Worm (Caenorhabditis elegans) whole organism, late embryonic: ENCODE measurements around the gene F17C11.13.

ENCODE experiments used
- F13H6.1 ChIP-seq: sonication (generic microtip); optimal IDR thresholded peaks from 2 replicates; lab custom pipeline; 2016; ENCODE audit warnings: missing genetic modification characterization, missing compliant biosample characterization
- ceh-48 ChIP-seq: sonication (generic microtip); optimal IDR thresholded peaks from 2 replicates; lab custom pipeline; 2016; ENCODE audit warnings: missing genetic modification characterization, inconsistent platforms, missing compliant biosample characterization
- hlh-8 ChIP-seq: sonication (generic microtip); optimal IDR thresholded peaks from 2 replicates; lab custom pipeline; 2016; ENCODE audit warnings: missing genotype, missing genetic modification characterization, missing compliant biosample characterization
- lin-11 ChIP-seq: fragments of 200-800 bp; sonication (Bioruptor generic); optimal IDR thresholded peaks from 2 replicates; lab custom pipeline; 2018; ENCODE audit warnings: mild to moderate bottlenecking, missing genetic modification characterization, missing compliant biosample characterization
- nfya-1 ChIP-seq: sonication (generic microtip); optimal IDR thresholded peaks from 2 replicates; lab custom pipeline; 2017; ENCODE audit warnings: missing genetic modification characterization, mild to moderate bottlenecking, missing compliant biosample characterization, antibody characterized with exemption, moderate library complexity
- nhr-232 ChIP-seq: sonication (generic microtip); optimal IDR thresholded peaks from 2 replicates; lab custom pipeline; 2016; ENCODE audit warnings: missing genetic modification characterization, missing compliant biosample characterization
- pha-4 ChIP-seq: fragments of 150-350 bp; optimal IDR thresholded peaks from 2 replicates; lab custom pipeline; 2018; ENCODE audit warnings: missing biosample characterization, missing genetic modification reagents, missing genetic modification characterization
- pqm-1 ChIP-seq: sonication (generic microtip); optimal IDR thresholded peaks from 2 replicates; lab custom pipeline; 2016; ENCODE audit warnings: missing genetic modification characterization, missing compliant biosample characterization
- ref-2 ChIP-seq: sonication (generic microtip); optimal IDR thresholded peaks from 2 replicates; lab custom pipeline; 2016; ENCODE audit warnings: missing genetic modification characterization, missing compliant biosample characterization
- rnt-1 ChIP-seq: sonication (generic microtip); optimal IDR thresholded peaks from 2 replicates; lab custom pipeline; 2016; ENCODE audit warnings: missing genetic modification characterization, missing compliant biosample characterization
- unc-86 ChIP-seq: sonication (generic microtip); optimal IDR thresholded peaks from 2 replicates; lab custom pipeline; 2016; ENCODE audit warnings: missing genetic modification characterization, missing compliant biosample characterization

DNA sequence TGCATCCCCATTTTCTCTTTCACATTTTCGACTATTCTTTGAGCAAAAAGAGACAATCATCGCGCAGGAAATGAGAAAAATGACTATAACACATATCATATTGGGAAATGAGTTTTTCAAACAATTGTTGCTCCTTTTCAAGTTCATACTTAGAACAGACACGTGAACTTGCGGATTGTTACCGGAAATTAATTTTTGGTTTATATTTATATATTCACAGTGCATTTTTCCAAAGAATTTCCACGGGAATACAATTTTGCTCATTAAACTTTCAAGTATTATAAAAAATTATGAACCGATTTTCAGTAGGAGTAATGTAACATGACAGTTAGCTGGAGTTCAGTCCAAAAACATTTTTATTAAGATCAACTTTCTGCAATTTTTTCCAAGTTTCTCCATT, 32.5 kb upstream of the F17C11.13 start, which contains the start of gene F58B4.7:
- TF ChIP-seq nhr-232 (tag; lab: Kevin White, UChicago) (no peak), ref-2 (tag; lab: Kevin White, UChicago) (no peak), pha-4 (no peak), pqm-1 (tag; lab: Kevin White, UChicago) (no peak), rnt-1 (no peak), hlh-8 (tag; lab: Kevin White, UChicago) (no peak), F13H6.1 (tag; lab: Kevin White, UChicago) (no peak), lin-11 (no peak), unc-86 (tag; lab: Kevin White, UChicago) (no peak), ceh-48 (no peak), nfya-1 (tag; lab: Kevin White, UChicago) (no peak)
